Fruit fly (Drosophila melanogaster) whole organism, adult: ENCODE data around the gene Ugt35D1.

Experiments used
- CG11617 ChIP-seq: fragments of 200-800 bp; sonication (Bioruptor generic); optimal IDR thresholded peaks from 2 replicates; lab custom pipeline; 2017; ENCODE audit warnings: mild to moderate bottlenecking, missing biosample characterization, missing genetic modification reagents, missing genetic modification characterization
- CG12768 ChIP-seq: fragments of 200-800 bp; sonication (Bioruptor generic); optimal IDR thresholded peaks from 2 replicates; lab custom pipeline; 2017; ENCODE audit warnings: missing biosample characterization, missing genetic modification characterization, mild to moderate bottlenecking, moderate library complexity, missing genetic modification reagents
- CG14711 ChIP-seq: fragments of 200-800 bp; sonication (Bioruptor generic); optimal IDR thresholded peaks from 2 replicates; lab custom pipeline; 2018; ENCODE audit warnings: missing biosample characterization, mild to moderate bottlenecking, missing genetic modification characterization, moderate library complexity
- CG1620 ChIP-seq: fragments of 200-800 bp; sonication (Bioruptor generic); optimal IDR thresholded peaks from 2 replicates; lab custom pipeline; 2016; ENCODE audit warnings: missing biosample characterization, missing genetic modification characterization
- CG33017 ChIP-seq: fragments of 200-800 bp; sonication (Bioruptor generic); optimal IDR thresholded peaks from 2 replicates; lab custom pipeline; 2018; ENCODE audit warnings: missing biosample characterization, mild to moderate bottlenecking, missing genetic modification characterization, moderate library complexity
- CG5204 ChIP-seq: fragments of 200-800 bp; sonication (Bioruptor generic); optimal IDR thresholded peaks from 2 replicates; lab custom pipeline; 2016; ENCODE audit warnings: missing biosample characterization, missing genetic modification characterization
- CG7045 ChIP-seq: fragments of 200-800 bp; sonication (Bioruptor generic); optimal IDR thresholded peaks from 2 replicates; lab custom pipeline; 2017; ENCODE audit warnings: missing biosample characterization, mild to moderate bottlenecking, missing genetic modification characterization
- CG7101 ChIP-seq: fragments of 200-800 bp; sonication (Bioruptor generic); optimal IDR thresholded peaks from 2 replicates; lab custom pipeline; 2018; ENCODE audit warnings: missing biosample characterization, mild to moderate bottlenecking, missing genetic modification characterization, moderate library complexity
- Clk ChIP-seq: fragments of 200-800 bp; sonication (Bioruptor generic); optimal IDR thresholded peaks from 2 replicates; lab custom pipeline; 2017; ENCODE audit warnings: missing biosample characterization, missing genetic modification characterization
- Crg-1 ChIP-seq: fragments of 200-800 bp; sonication (Bioruptor generic); optimal IDR thresholded peaks from 2 replicates; lab custom pipeline; 2016; ENCODE audit warnings: missing biosample characterization, missing genetic modification characterization
- Hr96 ChIP-seq: fragments of 200-800 bp; sonication (Bioruptor generic); optimal IDR thresholded peaks from 2 replicates; lab custom pipeline; 2016; ENCODE audit warnings: missing biosample characterization, missing genetic modification characterization
- Mnt ChIP-seq: fragments of 200-800 bp; sonication (Bioruptor generic); optimal IDR thresholded peaks from 2 replicates; lab custom pipeline; 2016; ENCODE audit warnings: missing biosample characterization, mild to moderate bottlenecking, missing genetic modification characterization
- bab1 ChIP-seq: fragments of 200-800 bp; sonication (Bioruptor generic); optimal IDR thresholded peaks from 3 replicates; lab custom pipeline; 2019; ENCODE audit warnings: missing biosample characterization, mild to moderate bottlenecking, missing genetic modification characterization, moderate library complexity
- cic ChIP-seq: fragments of 200-800 bp; sonication (Bioruptor generic); optimal IDR thresholded peaks from 2 replicates; lab custom pipeline; 2017; ENCODE audit warnings: missing biosample characterization, mild to moderate bottlenecking, missing genetic modification characterization, moderate library complexity
- cnc ChIP-seq, 2 experiments: fragments of >200 bp; optimal IDR thresholded peaks; 2 replicates each; lab custom pipeline; 2017
- kay ChIP-seq: fragments of 200-800 bp; sonication (Bioruptor generic); peaks from one replicate; lab custom pipeline; 2016; ENCODE audit warnings: missing biosample characterization, missing genetic modification characterization, borderline replicate concordance
- ovo ChIP-seq: fragments of 200-800 bp; sonication (Bioruptor generic); optimal IDR thresholded peaks from 2 replicates; lab custom pipeline; 2016; ENCODE audit warnings: missing biosample characterization, missing genetic modification characterization
- pad ChIP-seq: fragments of 200-800 bp; sonication (Bioruptor generic); optimal IDR thresholded peaks from 3 replicates; lab custom pipeline; 2017; ENCODE audit warnings: missing biosample characterization, missing genetic modification characterization, mild to moderate bottlenecking, moderate library complexity, missing genetic modification reagents
- tj ChIP-seq: fragments of 200-800 bp; sonication (Bioruptor generic); optimal IDR thresholded peaks from 3 replicates; lab custom pipeline; 2017; ENCODE audit warnings: missing biosample characterization, mild to moderate bottlenecking, missing genetic modification characterization, moderate library complexity
- toe ChIP-seq: fragments of 200-800 bp; sonication (Bioruptor generic); optimal IDR thresholded peaks from 2 replicates; lab custom pipeline; 2016; ENCODE audit warnings: missing biosample characterization, missing genetic modification characterization

Gene Ugt35D1

DNA sequence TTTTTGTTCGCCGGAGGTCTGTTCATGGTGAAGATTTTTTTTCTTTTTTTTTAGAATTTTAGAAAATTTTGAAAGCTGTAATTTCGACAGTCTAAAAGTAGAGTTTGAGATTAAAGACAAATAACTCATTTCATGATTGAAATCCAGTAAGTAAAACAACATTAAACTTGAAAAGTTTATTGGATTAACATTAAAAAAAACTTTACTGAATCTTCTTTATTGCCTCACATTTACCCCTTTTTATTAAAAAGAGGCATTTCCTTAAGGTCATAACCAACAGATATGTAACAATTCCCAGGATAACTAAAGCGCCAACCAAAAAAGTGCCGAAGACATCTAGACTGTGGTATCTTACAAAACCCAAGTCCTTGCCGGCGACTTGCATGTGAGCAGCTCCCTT, 1.7 kb downstream of the Ugt35D1 start, which contains the start of gene CG31204:
CG31204 (minus strand) TSS at position 101 of the 400 bp plus-strand sequence.
- no peak for TF ChIP-seq CG12768
- TF ChIP-seq bab1 (GFP tag; lab: Kevin White, UChicago): no peak
- no peak for TF ChIP-seq Clk (GFP tag; lab: Kevin White, UChicago)

DNA sequence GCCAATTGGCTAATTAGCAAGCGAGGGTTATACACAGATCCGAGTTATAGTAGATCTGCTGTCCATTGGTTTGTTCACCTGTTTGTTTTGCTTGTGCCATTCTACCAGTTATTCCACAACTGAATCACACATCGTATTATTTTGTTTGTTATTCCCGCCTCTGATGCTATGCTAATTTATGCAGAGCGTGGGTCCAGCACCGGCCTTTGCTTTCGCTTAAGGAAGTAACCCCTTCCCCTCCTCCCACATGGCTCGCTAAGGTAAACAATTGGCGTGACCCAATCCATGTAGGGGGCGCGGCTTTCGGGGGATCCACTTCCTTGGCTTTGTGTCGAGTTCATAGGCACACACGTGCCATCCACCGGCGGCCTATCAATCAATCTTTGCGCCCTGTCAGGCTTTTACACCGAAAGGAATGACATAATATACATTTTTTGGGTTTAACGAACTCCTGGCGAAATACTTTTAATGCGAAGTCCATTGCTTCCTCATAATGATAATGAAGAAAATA, 9.2 kb downstream of the Ugt35D1 start:
- no peak for TF ChIP-seq bab1 (GFP tag; lab: Kevin White, UChicago)
- TF ChIP-seq kay (GFP tag; lab: Kevin White, UChicago): no peak
- no peak for TF ChIP-seq Mnt (GFP tag; lab: Kevin White, UChicago)
- no peak for TF ChIP-seq Crg-1 (GFP tag; lab: Kevin White, UChicago)
- no peak for TF ChIP-seq CG11617 (GFP tag; lab: Kevin White, UChicago)
- no peak for TF ChIP-seq CG5204 (GFP tag; lab: Kevin White, UChicago)
- TF ChIP-seq cic (GFP tag; lab: Kevin White, UChicago): no peak
- TF ChIP-seq pad (GFP tag; lab: Kevin White, UChicago): no peak
- no peak for TF ChIP-seq CG33017 (tag; lab: Kevin White, UChicago)

DNA sequence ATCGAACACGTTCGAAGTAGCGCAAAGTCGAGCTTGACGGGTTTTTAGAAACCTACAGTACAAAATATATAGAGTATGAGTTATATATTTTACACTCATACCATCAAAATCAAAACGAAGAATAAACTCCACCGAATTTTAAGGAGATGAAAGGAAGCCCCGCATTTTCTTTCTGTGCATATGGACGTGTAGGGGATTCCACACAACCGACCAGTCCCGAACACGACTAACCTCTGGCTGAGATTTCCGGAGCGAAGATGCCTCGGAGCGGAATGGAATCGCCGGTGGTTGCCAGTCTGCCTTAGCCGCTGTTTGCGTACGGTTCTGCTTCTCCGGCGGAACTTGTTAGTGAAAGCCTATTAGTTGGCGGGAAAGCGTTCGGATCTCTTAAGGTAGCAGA, 11.0 kb downstream of the Ugt35D1 start:
- TF ChIP-seq Mnt (GFP tag; lab: Kevin White, UChicago): peak; percentile 64
- peak; percentile 83 for TF ChIP-seq CG5204 (GFP tag; lab: Kevin White, UChicago)
- TF ChIP-seq CG11617 (GFP tag; lab: Kevin White, UChicago): peak; percentile 64
- peak; percentile 53 for TF ChIP-seq cic (GFP tag; lab: Kevin White, UChicago)
- TF ChIP-seq bab1 (GFP tag; lab: Kevin White, UChicago): peak; percentile 58
- peak; percentile 67 for TF ChIP-seq Clk (GFP tag; lab: Kevin White, UChicago)
- peak; percentile 93 for TF ChIP-seq CG33017 (tag; lab: Kevin White, UChicago)
- TF ChIP-seq toe (GFP tag; lab: Kevin White, UChicago): peak; percentile 80
- peak; percentile 78 for TF ChIP-seq CG7045 (GFP tag; lab: Kevin White, UChicago)
- TF ChIP-seq Crg-1 (GFP tag; lab: Kevin White, UChicago): peak; percentile 11
- peak; percentile 85 for TF ChIP-seq CG12768
- peak; percentile 76 for TF ChIP-seq CG14711 (tag; lab: Kevin White, UChicago)
- TF ChIP-seq CG7101 (tag; lab: Kevin White, UChicago): peak; percentile 89
- peak; percentile 35 for TF ChIP-seq tj (GFP tag; lab: Kevin White, UChicago)
- peak; percentile 23 for TF ChIP-seq CG1620 (GFP tag; lab: Kevin White, UChicago)
- TF ChIP-seq kay (GFP tag; lab: Kevin White, UChicago): no peak
- no peak for TF ChIP-seq cnc (optimal IDR thresholded peaks at IDR 0.05; lab: Kevin White, UChicago)
- TF ChIP-seq pad (GFP tag; lab: Kevin White, UChicago): peak; percentile 49
- peak; percentile 78 for TF ChIP-seq Hr96 (GFP tag; lab: Kevin White, UChicago)
- TF ChIP-seq ovo: peak; percentile 1

DNA sequence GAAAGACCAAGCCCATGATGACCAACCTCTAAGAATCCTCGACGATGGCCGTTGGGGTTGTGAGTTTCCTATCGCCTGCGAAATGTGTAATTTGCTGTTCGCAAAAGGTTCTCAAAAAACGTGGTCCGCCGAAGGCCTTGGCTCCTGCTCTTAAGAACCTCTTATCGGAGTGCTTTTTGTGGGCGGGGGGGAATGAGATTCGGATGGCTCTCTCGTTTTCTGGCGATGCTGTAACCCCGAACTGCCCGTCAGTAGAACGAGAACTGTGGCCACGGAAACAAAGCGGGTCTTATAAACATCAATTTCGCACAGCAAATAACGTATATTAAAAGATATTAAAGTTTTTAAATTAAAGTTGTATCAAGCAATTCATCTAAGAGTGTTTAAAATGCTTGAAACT, 13.2 kb downstream of the Ugt35D1 start, which contains the start of gene CG1607:
CG1607 (plus strand) TSS at position 249 of the 400 bp plus-strand sequence.
- TF ChIP-seq Mnt (GFP tag; lab: Kevin White, UChicago) (no peak), Hr96 (GFP tag; lab: Kevin White, UChicago) (no peak), bab1 (GFP tag; lab: Kevin White, UChicago) (no peak), toe (GFP tag; lab: Kevin White, UChicago) (no peak), cnc (optimal IDR thresholded peaks at IDR 0.05; lab: Kevin White, UChicago) (no peak), kay (GFP tag; lab: Kevin White, UChicago) (no peak), Clk (GFP tag; lab: Kevin White, UChicago) (no peak), Crg-1 (GFP tag; lab: Kevin White, UChicago) (no peak), CG33017 (tag; lab: Kevin White, UChicago) (no peak), CG7101 (tag; lab: Kevin White, UChicago) (no peak), tj (GFP tag; lab: Kevin White, UChicago) (no peak), CG14711 (tag; lab: Kevin White, UChicago) (no peak), pad (GFP tag; lab: Kevin White, UChicago) (no peak), CG5204 (GFP tag; lab: Kevin White, UChicago) (no peak)

DNA sequence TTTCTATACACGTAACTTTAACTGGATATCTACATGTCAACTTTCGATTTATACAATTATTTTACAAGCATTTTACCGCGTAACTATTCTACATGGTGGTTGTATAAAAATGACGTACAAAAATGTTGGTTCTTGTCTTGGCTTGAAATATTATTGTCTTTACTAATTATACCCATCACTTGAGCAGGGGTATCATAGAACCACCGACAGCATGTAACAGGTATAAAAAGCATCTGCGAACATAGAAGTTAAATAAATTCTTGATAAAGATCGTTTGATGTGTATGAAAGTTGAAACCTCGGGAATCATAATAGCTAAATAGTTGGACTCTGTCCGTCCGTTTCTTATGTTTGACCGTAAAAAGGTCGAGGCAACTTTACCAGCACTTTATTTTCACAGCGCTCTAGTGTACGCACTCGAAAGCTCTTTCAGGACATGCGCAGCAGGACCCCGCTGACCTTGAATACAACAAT, 13.9 kb downstream of the Ugt35D1 start:
- TF ChIP-seq Mnt (GFP tag; lab: Kevin White, UChicago): no peak
- TF ChIP-seq CG7045 (GFP tag; lab: Kevin White, UChicago): peak; percentile 48
- TF ChIP-seq CG1620 (GFP tag; lab: Kevin White, UChicago): no peak
- peak; percentile 24 for TF ChIP-seq CG11617 (GFP tag; lab: Kevin White, UChicago)
- peak; percentile 45 for TF ChIP-seq CG7101 (tag; lab: Kevin White, UChicago)
- TF ChIP-seq Hr96 (GFP tag; lab: Kevin White, UChicago): no peak
- TF ChIP-seq CG33017 (tag; lab: Kevin White, UChicago): peak; percentile 67
- TF ChIP-seq CG5204 (GFP tag; lab: Kevin White, UChicago): peak; percentile 73
- peak; percentile 23 for TF ChIP-seq CG12768
- peak; percentile 31 for TF ChIP-seq CG14711 (tag; lab: Kevin White, UChicago)
- no peak for TF ChIP-seq kay (GFP tag; lab: Kevin White, UChicago)

DNA sequence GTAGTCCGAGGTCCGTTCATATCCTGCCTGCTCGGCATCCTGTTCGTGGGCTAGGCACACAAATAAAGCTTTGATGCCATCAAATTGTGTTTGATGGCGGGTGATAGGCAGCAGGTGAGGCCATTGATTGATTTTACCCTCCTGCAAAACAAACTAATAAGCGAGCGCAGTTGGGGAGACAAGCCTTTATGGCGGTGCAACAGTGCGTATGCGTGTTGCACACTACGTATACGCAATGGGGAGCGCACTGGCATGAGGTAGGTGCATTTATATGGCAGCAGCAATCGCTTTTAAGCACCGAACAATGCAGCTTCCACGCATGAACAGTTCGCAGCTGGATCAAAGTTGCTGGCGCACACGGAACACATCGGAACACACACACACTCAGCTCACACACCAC, 14.6 kb downstream of the Ugt35D1 start:
- TF ChIP-seq Crg-1 (GFP tag; lab: Kevin White, UChicago): no peak
- no peak for TF ChIP-seq CG12768
- TF ChIP-seq Mnt (GFP tag; lab: Kevin White, UChicago): no peak
- TF ChIP-seq ovo: no peak
- TF ChIP-seq cic (GFP tag; lab: Kevin White, UChicago): no peak
- no peak for TF ChIP-seq tj (GFP tag; lab: Kevin White, UChicago)
- no peak for TF ChIP-seq CG14711 (tag; lab: Kevin White, UChicago)
